Worm (Caenorhabditis elegans) whole organism, L1 larva: ENCODE measurements around the gene wrt-3.

Experiments used
- C04F5.9 ChIP-seq: sonication (generic microtip); optimal IDR thresholded peaks from 2 replicates; lab custom pipeline; 2016; ENCODE audit warnings: missing genetic modification characterization, missing compliant biosample characterization
- ama-1 ChIP-seq: fragments of 150-350 bp; optimal IDR thresholded peaks from 2 replicates; lab custom pipeline; 2014
- blmp-1 ChIP-seq: fragments of 150-350 bp; optimal IDR thresholded peaks from 2 replicates; lab custom pipeline; 2014; ENCODE audit warnings: missing biosample characterization, missing genetic modification characterization
- ceh-8 ChIP-seq: fragments of 200-800 bp; sonication (Bioruptor generic); optimal IDR thresholded peaks from 2 replicates; lab custom pipeline; 2018; ENCODE audit warnings: mild to moderate bottlenecking, missing genetic modification characterization, moderate library complexity, missing compliant biosample characterization
- ceh-82 ChIP-seq, 3 experiments: fragments of 150-350 bp in 1 of 3; sonication (generic microtip) in 2 of 3; optimal IDR thresholded peaks; 2 replicates each; lab custom pipeline; 2014 to 2017; ENCODE audit warnings: missing biosample characterization in 3 of 3, missing genetic modification characterization in 3 of 3
- ceh-88 ChIP-seq: fragments of 200-800 bp; sonication (Bioruptor generic); IDR thresholded peaks from 2 replicates; pipeline ENCODE4 v1.3.6; 2022; ENCODE audit warnings: missing genetic modification characterization, missing compliant biosample characterization
- ces-1 ChIP-seq: fragments of 150-350 bp; optimal IDR thresholded peaks from 2 replicates; lab custom pipeline; 2014; ENCODE audit warnings: missing biosample characterization, missing genetic modification reagents, missing genetic modification characterization
- dpl-1 ChIP-seq, 3 experiments: fragments of 150-350 bp in 2 of 3; sonication (generic microtip) in 1 of 3; optimal IDR thresholded peaks; 2 replicates each; lab custom pipeline; 2014 to 2017; ENCODE audit warnings: missing biosample characterization in 3 of 3, missing genetic modification characterization in 3 of 3, missing genetic modification reagents in 3 of 3
- efl-1 ChIP-seq, 4 experiments: fragments of 150-350 bp; optimal IDR thresholded peaks in 3 of 4; peaks in 1 of 4; 1 replicate in 1 of 4; 2 replicates in 3 of 4; lab custom pipeline; 2014; ENCODE audit warnings: missing biosample characterization in 2 of 4, missing genetic modification characterization in 2 of 4, missing genetic modification reagents in 2 of 4
- egl-27 ChIP-seq, 2 experiments: fragments of 150-350 bp in 1 of 2; sonication (generic microtip); optimal IDR thresholded peaks; 3 replicates each; lab custom pipeline; 2017 to 2018; ENCODE audit warnings: missing biosample characterization in 2 of 2, missing genetic modification characterization in 2 of 2, missing genetic modification reagents in 2 of 2
- elt-2 ChIP-seq: sonication (generic microtip); optimal IDR thresholded peaks from 2 replicates; lab custom pipeline; 2016; ENCODE audit warnings: missing genetic modification characterization, mild to moderate bottlenecking, inconsistent platforms, missing compliant biosample characterization, missing genetic modification reagents
- fkh-10 ChIP-seq: sonication (generic microtip); optimal IDR thresholded peaks from 2 replicates; lab custom pipeline; 2017; ENCODE audit warnings: missing biosample characterization, missing genetic modification reagents, missing genetic modification characterization
- hpl-2 ChIP-seq: fragments of 150-350 bp; optimal IDR thresholded peaks from 2 replicates; lab custom pipeline; 2014; ENCODE audit warnings: missing biosample characterization, missing genetic modification reagents, missing genetic modification characterization
- irx-1 ChIP-seq: sonication (generic microtip); optimal IDR thresholded peaks from 2 replicates; lab custom pipeline; 2016; ENCODE audit warnings: missing genetic modification characterization, missing compliant biosample characterization
- jun-1 ChIP-seq: fragments of 150-350 bp; optimal IDR thresholded peaks from 2 replicates; lab custom pipeline; 2014; ENCODE audit warnings: missing biosample characterization, missing genetic modification reagents, missing genetic modification characterization
- lin-13 ChIP-seq: fragments of 150-350 bp; optimal IDR thresholded peaks from 2 replicates; lab custom pipeline; 2014; ENCODE audit warnings: missing biosample characterization, missing genetic modification reagents, missing genetic modification characterization
- lin-14 ChIP-seq: fragments of 200-800 bp; sonication (Bioruptor generic); optimal IDR thresholded peaks from 2 replicates; lab custom pipeline; 2018; ENCODE audit warnings: mild to moderate bottlenecking, missing genetic modification characterization, moderate library complexity, missing compliant biosample characterization
- lin-15B ChIP-seq: fragments of 150-350 bp; sonication (generic microtip); optimal IDR thresholded peaks from 3 replicates; lab custom pipeline; 2014; ENCODE audit warnings: missing biosample characterization, missing genetic modification characterization
- lin-35 ChIP-seq, 2 experiments: fragments of 150-350 bp; optimal IDR thresholded peaks; 2 replicates each; lab custom pipeline; 2014; ENCODE audit warnings: missing biosample characterization in 2 of 2, missing genetic modification characterization in 2 of 2, missing genetic modification reagents in 2 of 2
- lin-39 ChIP-seq: fragments of 150-350 bp; optimal IDR thresholded peaks from 2 replicates; lab custom pipeline; 2014; ENCODE audit warnings: missing biosample characterization, missing genetic modification reagents, missing genetic modification characterization
- lir-3 ChIP-seq: sonication (generic microtip); optimal IDR thresholded peaks from 2 replicates; lab custom pipeline; 2016; ENCODE audit warnings: mild to moderate bottlenecking, missing genetic modification characterization, moderate library complexity, missing compliant biosample characterization; ENCODE audit not compliant: poor library complexity
- mef-2 ChIP-seq: fragments of 150-350 bp; optimal IDR thresholded peaks from 2 replicates; lab custom pipeline; 2014; ENCODE audit warnings: missing biosample characterization, missing genetic modification characterization
- mep-1 ChIP-seq: fragments of 150-350 bp; optimal IDR thresholded peaks from 2 replicates; lab custom pipeline; 2014; ENCODE audit warnings: missing biosample characterization, missing genetic modification characterization
- nhr-19 ChIP-seq: fragments of 200-800 bp; sonication (Bioruptor generic); conservative IDR thresholded peaks from 2 replicates; pipeline ENCODE4 v1.3.6; 2022; ENCODE audit warnings: missing genetic modification characterization, missing compliant biosample characterization
- nhr-20 ChIP-seq: sonication (generic microtip); optimal IDR thresholded peaks from 2 replicates; lab custom pipeline; 2016; ENCODE audit warnings: mild to moderate bottlenecking, missing genetic modification characterization, missing compliant biosample characterization
- nhr-237 ChIP-seq: fragments of 150-350 bp; optimal IDR thresholded peaks from 2 replicates; lab custom pipeline; 2014; ENCODE audit warnings: missing biosample characterization, missing genetic modification characterization
- nhr-71 ChIP-seq: sonication (generic microtip); optimal IDR thresholded peaks from 2 replicates; lab custom pipeline; 2016; ENCODE audit warnings: mild to moderate bottlenecking, missing genetic modification characterization, moderate library complexity, missing compliant biosample characterization
- nhr-85 ChIP-seq: sonication (generic microtip); peaks from one replicate; lab custom pipeline; 2016; ENCODE audit warnings: missing genetic modification characterization, inconsistent platforms, missing compliant biosample characterization
- nhr-90 ChIP-seq: sonication (generic microtip); optimal IDR thresholded peaks from 2 replicates; lab custom pipeline; 2016; ENCODE audit warnings: mild to moderate bottlenecking, missing genetic modification characterization, missing compliant biosample characterization; ENCODE audit not compliant: poor library complexity
- snpc-4 ChIP-seq: fragments of 150-350 bp; optimal IDR thresholded peaks from 2 replicates; lab custom pipeline; 2014; ENCODE audit warnings: missing biosample characterization, missing genetic modification characterization
- sox-4 ChIP-seq: sonication (generic microtip); optimal IDR thresholded peaks from 2 replicates; lab custom pipeline; 2016; ENCODE audit warnings: missing genetic modification characterization, missing compliant biosample characterization
- swsn-7 ChIP-seq: sonication (generic microtip); optimal IDR thresholded peaks from 2 replicates; lab custom pipeline; 2016; ENCODE audit warnings: missing genetic modification characterization, missing compliant biosample characterization
- tbx-2 ChIP-seq: sonication (generic microtip); optimal IDR thresholded peaks from 2 replicates; lab custom pipeline; 2016; ENCODE audit warnings: missing genetic modification characterization, missing compliant biosample characterization
- vab-15 ChIP-seq: sonication (generic microtip); optimal IDR thresholded peaks from 2 replicates; lab custom pipeline; 2017; ENCODE audit warnings: missing genotype, mild to moderate bottlenecking, missing genetic modification characterization, missing compliant biosample characterization
- xbp-1 ChIP-seq: sonication (generic microtip); optimal IDR thresholded peaks from 2 replicates; lab custom pipeline; 2016; ENCODE audit warnings: missing genetic modification characterization, missing compliant biosample characterization

wrt-3 gene

ce11 chrIV:9510439-9510838 lies 33.2 kb upstream of the wrt-3 start, which contains the start of gene C33A12.4 (continued):
- no peak for TF ChIP-seq nhr-19 (GFP tag; lab: Robert Waterston, UW)
- TF ChIP-seq lir-3 (tag; lab: Kevin White, UChicago) = no peak
- TF ChIP-seq swsn-7 (tag; lab: Kevin White, UChicago) = peak; percentile 5
- no peak for TF ChIP-seq lin-15B (tag; lab: Kevin White, UChicago)
- TF ChIP-seq efl-1 (optimal IDR thresholded peaks at IDR 0.05; lab: Kevin White, UChicago) = no peak
- TF ChIP-seq efl-1 (GFP tag; optimal IDR thresholded peaks at IDR 0.05 in 1 of 2; lab: Kevin White, UChicago) = peak in 1 of 2 experiments; percentile 62
- TF ChIP-seq irx-1 (tag; lab: Kevin White, UChicago) = no peak
- TF ChIP-seq elt-2 = no peak
- no peak for TF ChIP-seq ama-1 (lab: Kevin White, UChicago)
- no peak for TF ChIP-seq nhr-85 (tag; lab: Kevin White, UChicago)
- TF ChIP-seq mef-2 (tag; lab: Kevin White, UChicago) = no peak
- no peak for TF ChIP-seq tbx-2 (tag; lab: Kevin White, UChicago)
- TF ChIP-seq jun-1 = no peak

ce11 chrIV:9508612-9509011 lies 31.4 kb upstream of the wrt-3 start, which contains the start of gene ethe-1:
Gene ethe-1, minus strand, starts transcription at chrIV:9508761.
- no peak for TF ChIP-seq ceh-88 (GFP tag; lab: Robert Waterston, UW)
- TF ChIP-seq nhr-20 (tag; lab: Kevin White, UChicago) = no peak
- peak in 2 of 3 experiments; percentile 0 to 26 for TF ChIP-seq dpl-1 (GFP tag; optimal IDR thresholded peaks at IDR 0.05; lab: Kevin White, UChicago)
- peak; percentile 14 for TF ChIP-seq blmp-1 (tag; lab: Kevin White, UChicago)
- peak; percentile 3 to 4 for TF ChIP-seq efl-1 (optimal IDR thresholded peaks at IDR 0.05; lab: Kevin White, UChicago)
- peak in 1 of 2 experiments; percentile 91 for TF ChIP-seq efl-1 (GFP tag; optimal IDR thresholded peaks at IDR 0.05 in 1 of 2; lab: Kevin White, UChicago)
- peak; percentile 32 for TF ChIP-seq snpc-4 (tag; lab: Kevin White, UChicago)
- TF ChIP-seq lin-35 (GFP tag; optimal IDR thresholded peaks at IDR 0.05; lab: Kevin White, UChicago) = peak in 1 of 2 experiments; percentile 22

- TF ChIP-seq elt-2 = no peak
Observed at ce11 chrIV:9506251-9506650, 29.0 kb upstream of the wrt-3 start, which contains the start of gene ttr-9. Gene ttr-9, minus strand, starts transcription at chrIV:9506351.

ce11 chrIV:9500100-9500499 lies 22.8 kb upstream of the wrt-3 start, which contains the start of gene ugt-21:
Gene ugt-21, plus strand, starts transcription at chrIV:9500311.
- TF ChIP-seq elt-2 = peak; percentile 69
- TF ChIP-seq lin-39 (tag; lab: Kevin White, UChicago) = no peak
- TF ChIP-seq efl-1 (optimal IDR thresholded peaks at IDR 0.05; lab: Kevin White, UChicago) = no peak
- peak in 1 of 2 experiments; percentile 69 for TF ChIP-seq efl-1 (GFP tag; optimal IDR thresholded peaks at IDR 0.05 in 1 of 2; lab: Kevin White, UChicago)

ce11 chrIV:9499636-9500035 lies 22.4 kb upstream of the wrt-3 start:
- no peak for TF ChIP-seq ces-1
- no peak for TF ChIP-seq C04F5.9 (tag; lab: Kevin White, UChicago)
- no peak for TF ChIP-seq nhr-237
- TF ChIP-seq lin-14 (GFP tag; lab: Kevin White, UChicago) = no peak
- TF ChIP-seq fkh-10 (GFP tag; lab: Kevin White, UChicago) = no peak
- no peak for TF ChIP-seq ceh-8 (GFP tag; lab: Kevin White, UChicago)
- TF ChIP-seq mep-1 (tag; lab: Kevin White, UChicago) = no peak
- TF ChIP-seq xbp-1 = no peak
- no peak for TF ChIP-seq nhr-19 (GFP tag; lab: Robert Waterston, UW)
- no peak for TF ChIP-seq lin-15B (tag; lab: Kevin White, UChicago)
- TF ChIP-seq egl-27 (tag; optimal IDR thresholded peaks at IDR 0.05; lab: Kevin White, UChicago) = no peak
- TF ChIP-seq lin-13 (GFP tag; lab: Kevin White, UChicago) = no peak
- no peak for TF ChIP-seq nhr-90
- no peak for TF ChIP-seq vab-15 (tag; lab: Kevin White, UChicago)
- TF ChIP-seq ceh-82 (tag; optimal IDR thresholded peaks at IDR 0.05; lab: Kevin White, UChicago) = no peak
- TF ChIP-seq nhr-71 (tag; lab: Kevin White, UChicago) = no peak
- no peak for TF ChIP-seq hpl-2 (GFP tag; lab: Kevin White, UChicago)
- no peak for TF ChIP-seq sox-4 (tag; lab: Kevin White, UChicago)
- TF ChIP-seq, all 84 proteins: peak for 0
